Fruit fly (Drosophila melanogaster) whole organism, embryonic: Measurements from ENCODE around the gene Sfp35C.

ENCODE experiments used
- B-H1 ChIP-seq: fragments of 200-800 bp; sonication (Bioruptor generic); IDR thresholded peaks from 3 replicates; pipeline ENCODE4 v1.3.6; 2022; ENCODE audit warnings: missing biosample characterization, missing genetic modification characterization
- CG10431 ChIP-seq: fragments of 200-800 bp; sonication (Bioruptor generic); optimal IDR thresholded peaks from 3 replicates; lab custom pipeline; 2018; ENCODE audit warnings: missing biosample characterization, mild to moderate bottlenecking, missing genetic modification characterization
- CG12219 ChIP-seq: fragments of 200-800 bp; sonication (Bioruptor generic); optimal IDR thresholded peaks from 3 replicates; lab custom pipeline; 2018; ENCODE audit warnings: missing biosample characterization, mild to moderate bottlenecking, missing genetic modification characterization
- CG13123 ChIP-seq: fragments of 200-800 bp; sonication (Bioruptor generic); optimal IDR thresholded peaks from 2 replicates; lab custom pipeline; 2016; ENCODE audit warnings: missing biosample characterization, missing genetic modification characterization
- CG14441 ChIP-seq: fragments of 200-800 bp; sonication (Bioruptor generic); IDR thresholded peaks from 2 replicates; pipeline ENCODE4 v1.3.6; 2022; ENCODE audit warnings: missing biosample characterization, missing genetic modification characterization
- CG15011 ChIP-seq: fragments of 200-800 bp; sonication (Bioruptor generic); optimal IDR thresholded peaks from 3 replicates; lab custom pipeline; 2018; ENCODE audit warnings: missing biosample characterization, mild to moderate bottlenecking, missing genetic modification characterization
- CG16815 ChIP-seq: fragments of 200-800 bp; sonication (Bioruptor generic); optimal IDR thresholded peaks from 3 replicates; lab custom pipeline; 2017; ENCODE audit warnings: missing biosample characterization, mild to moderate bottlenecking, missing genetic modification characterization
- CG17568 ChIP-seq: fragments of 200-800 bp; sonication (Bioruptor generic); optimal IDR thresholded peaks from 2 replicates; lab custom pipeline; 2018; ENCODE audit warnings: missing biosample characterization, mild to moderate bottlenecking, missing genetic modification characterization, moderate library complexity
- CG18011 ChIP-seq: fragments of 200-800 bp; sonication (Bioruptor generic); optimal IDR thresholded peaks from 2 replicates; lab custom pipeline; 2017; ENCODE audit warnings: missing biosample characterization, missing genetic modification characterization, mild to moderate bottlenecking, moderate library complexity, missing genotype
- CG2678 ChIP-seq: fragments of 200-800 bp; sonication (Bioruptor generic); optimal IDR thresholded peaks from 3 replicates; lab custom pipeline; 2019; ENCODE audit warnings: missing biosample characterization, mild to moderate bottlenecking, missing genetic modification characterization, moderate library complexity
- CG31388 ChIP-seq: fragments of 200-800 bp; sonication (Bioruptor generic); optimal IDR thresholded peaks from 2 replicates; lab custom pipeline; 2016; ENCODE audit warnings: missing biosample characterization, missing genetic modification characterization
- CG6765 ChIP-seq: fragments of 200-800 bp; sonication (Bioruptor generic); optimal IDR thresholded peaks from 3 replicates; lab custom pipeline; 2017; ENCODE audit warnings: missing biosample characterization, mild to moderate bottlenecking, missing genetic modification characterization
- CG6813 ChIP-seq: fragments of 200-800 bp; sonication (Bioruptor generic); optimal IDR thresholded peaks from 2 replicates; lab custom pipeline; 2017; ENCODE audit warnings: missing biosample characterization, missing genetic modification characterization, mild to moderate bottlenecking, moderate library complexity, missing genetic modification reagents
- CG7963 ChIP-seq: fragments of 200-800 bp; sonication (Bioruptor generic); IDR thresholded peaks from 3 replicates; pipeline ENCODE4 v1.3.6; 2022; ENCODE audit warnings: missing biosample characterization, missing genetic modification characterization; ENCODE audit not compliant: partially characterized antibody
- CrebB ChIP-seq: fragments of 200-800 bp; sonication (Bioruptor generic); optimal IDR thresholded peaks from 3 replicates; lab custom pipeline; 2018; ENCODE audit warnings: missing biosample characterization, mild to moderate bottlenecking, missing genetic modification characterization
- D19A ChIP-seq: fragments of 200-800 bp; optimal IDR thresholded peaks from 3 replicates; lab custom pipeline; 2019; ENCODE audit warnings: missing biosample characterization, mild to moderate bottlenecking, missing genetic modification characterization, moderate library complexity
- Deaf1 ChIP-seq: fragments of 200-800 bp; optimal IDR thresholded peaks from 3 replicates; lab custom pipeline; 2019; ENCODE audit warnings: missing biosample characterization, mild to moderate bottlenecking, missing genetic modification characterization, moderate library complexity
- E2f2 ChIP-seq: fragments of 200-800 bp; sonication (Bioruptor generic); IDR thresholded peaks from 2 replicates; pipeline ENCODE4 v1.3.6; 2022; ENCODE audit warnings: missing biosample characterization, missing genetic modification characterization
- Elba2 ChIP-seq: fragments of 200-800 bp; sonication (Bioruptor generic); optimal IDR thresholded peaks from 3 replicates; lab custom pipeline; 2016; ENCODE audit warnings: missing biosample characterization, missing genetic modification characterization
- Hr3 ChIP-seq: fragments of 200-800 bp; sonication (Bioruptor generic); optimal IDR thresholded peaks from 3 replicates; lab custom pipeline; 2016; ENCODE audit warnings: missing biosample characterization, missing genetic modification characterization
- Kr ChIP-seq: fragments of 200-800 bp; sonication (Bioruptor generic); optimal IDR thresholded peaks from 2 replicates; lab custom pipeline; 2017; ENCODE audit warnings: missing biosample characterization, mild to moderate bottlenecking, missing genetic modification characterization
- Lpt ChIP-seq: fragments of >200 bp; optimal IDR thresholded peaks from 2 replicates; lab custom pipeline; 2018; ENCODE audit warnings: missing biosample characterization, missing genetic modification characterization
- Pdp1 ChIP-seq, 2 experiments: fragments of 200-800 bp; sonication (Bioruptor generic); optimal IDR thresholded peaks; 3 replicates each; lab custom pipeline; 2016; ENCODE audit warnings: missing biosample characterization in 2 of 2, missing genetic modification characterization in 2 of 2, mild to moderate bottlenecking in 1 of 2, moderate library complexity in 1 of 2
- Ravus ChIP-seq: fragments of 200-800 bp; sonication (Bioruptor generic); IDR thresholded peaks from 2 replicates; pipeline ENCODE4 v1.3.6; 2022; ENCODE audit warnings: missing biosample characterization, missing genetic modification characterization
- Sox100B ChIP-seq: fragments of 200-800 bp; sonication (Bioruptor generic); optimal IDR thresholded peaks from 3 replicates; lab custom pipeline; 2018; ENCODE audit warnings: missing biosample characterization, mild to moderate bottlenecking, missing genetic modification characterization
- Trl ChIP-seq, 3 experiments: fragments of >200 bp in 2 of 3; fragments of 200-800 bp in 1 of 3; sonication (Bioruptor generic) in 1 of 3; optimal IDR thresholded peaks; 2 replicates in 1 of 3; 3 replicates in 2 of 3; lab custom pipeline; 2016 to 2017; ENCODE audit warnings: missing biosample characterization in 1 of 3, missing genetic modification characterization in 1 of 3
- YL-1 ChIP-seq: fragments of 200-800 bp; sonication (Bioruptor generic); optimal IDR thresholded peaks from 3 replicates; lab custom pipeline; 2017; ENCODE audit warnings: missing biosample characterization, mild to moderate bottlenecking, missing genetic modification characterization
- cad ChIP-seq: fragments of >200 bp; optimal IDR thresholded peaks from 2 replicates; lab custom pipeline; 2017; ENCODE audit warnings: missing biosample characterization, missing genetic modification characterization
- caup ChIP-seq: fragments of 200-800 bp; sonication (Bioruptor generic); optimal IDR thresholded peaks from 3 replicates; lab custom pipeline; 2017; ENCODE audit warnings: missing biosample characterization, mild to moderate bottlenecking, missing genetic modification characterization, moderate library complexity; ENCODE audit not compliant: severe bottlenecking
- dimm ChIP-seq: fragments of 200-800 bp; sonication (Bioruptor generic); IDR thresholded peaks from 2 replicates; pipeline ENCODE4 v1.3.6; 2022; ENCODE audit warnings: missing biosample characterization, missing genetic modification characterization
- ems ChIP-seq: fragments of 200-800 bp; sonication (Bioruptor generic); optimal IDR thresholded peaks from 3 replicates; lab custom pipeline; 2016; ENCODE audit warnings: missing biosample characterization, missing genetic modification characterization
- fu2 ChIP-seq: fragments of 200-800 bp; sonication (Bioruptor generic); optimal IDR thresholded peaks from 2 replicates; lab custom pipeline; 2016; ENCODE audit warnings: missing biosample characterization, missing genetic modification characterization
- hkb ChIP-seq, 2 experiments: fragments of 200-800 bp in 1 of 2; fragments of >200 bp in 1 of 2; sonication (Bioruptor generic) in 1 of 2; IDR thresholded peaks in 1 of 2; optimal IDR thresholded peaks in 1 of 2; 2 replicates each; pipeline versions ENCODE4 v1.3.6 to Lab custom; 2017 to 2022; ENCODE audit warnings: missing biosample characterization in 1 of 2, missing genetic modification characterization in 1 of 2
- klu ChIP-seq: fragments of 200-800 bp; sonication (Bioruptor generic); IDR thresholded peaks from 2 replicates; pipeline ENCODE4 v1.3.6; 2022; ENCODE audit warnings: missing biosample characterization, missing genetic modification characterization
- lola ChIP-seq, 3 experiments: fragments of >200 bp in 2 of 3; fragments of 200-800 bp in 1 of 3; sonication (Bioruptor generic) in 1 of 3; optimal IDR thresholded peaks; 2 replicates each; lab custom pipeline; 2017 to 2019; ENCODE audit warnings: missing biosample characterization in 3 of 3, missing genetic modification characterization in 3 of 3, mild to moderate bottlenecking in 1 of 3, moderate library complexity in 1 of 3
- mld ChIP-seq: fragments of 200-800 bp; sonication (Bioruptor generic); IDR thresholded peaks from 3 replicates; pipeline ENCODE4 v1.3.6; 2022; ENCODE audit warnings: missing biosample characterization, missing genetic modification characterization; ENCODE audit not compliant: partially characterized antibody
- otp ChIP-seq: fragments of 200-800 bp; sonication (Bioruptor generic); IDR thresholded peaks from 3 replicates; pipeline ENCODE4, ENCODE4 v1.3.6; 2022; ENCODE audit warnings: missing biosample characterization, missing genetic modification characterization
- peb ChIP-seq: fragments of 200-800 bp; sonication (Bioruptor generic); IDR thresholded peaks from 2 replicates; pipeline ENCODE4 v1.3.6; 2022; ENCODE audit warnings: missing biosample characterization, missing genetic modification characterization
- pita ChIP-seq: fragments of 200-800 bp; sonication (Bioruptor generic); optimal IDR thresholded peaks from 2 replicates; lab custom pipeline; 2017; ENCODE audit warnings: missing biosample characterization, mild to moderate bottlenecking, missing genetic modification characterization
- shn ChIP-seq: fragments of 200-800 bp; sonication (Bioruptor generic); optimal IDR thresholded peaks from 3 replicates; lab custom pipeline; 2016; ENCODE audit warnings: missing biosample characterization, missing genetic modification characterization
- sim ChIP-seq: fragments of 200-800 bp; sonication (Bioruptor generic); IDR thresholded peaks from 2 replicates; pipeline ENCODE4 v1.3.6; 2022; ENCODE audit warnings: missing biosample characterization, missing genetic modification characterization
- sna ChIP-seq: fragments of 200-800 bp; sonication (Bioruptor generic); IDR thresholded peaks from 2 replicates; pipeline ENCODE4 v1.3.6; 2022; ENCODE audit warnings: missing biosample characterization, missing genetic modification characterization; ENCODE audit not compliant: partially characterized antibody
- so ChIP-seq: fragments of 200-800 bp; sonication (Bioruptor generic); IDR thresholded peaks from 3 replicates; pipeline ENCODE4 v1.3.6; 2022; ENCODE audit warnings: missing biosample characterization, missing genetic modification characterization
- sqz ChIP-seq: fragments of 200-800 bp; sonication (Bioruptor generic); optimal IDR thresholded peaks from 3 replicates; lab custom pipeline; 2018; ENCODE audit warnings: missing biosample characterization, mild to moderate bottlenecking, missing genetic modification characterization
- tap ChIP-seq: fragments of 200-800 bp; optimal IDR thresholded peaks from 3 replicates; lab custom pipeline; 2019; ENCODE audit warnings: missing biosample characterization, mild to moderate bottlenecking, missing genetic modification characterization, moderate library complexity
- usp ChIP-seq: fragments of >200 bp; optimal IDR thresholded peaks from 2 replicates; lab custom pipeline; 2017; ENCODE audit warnings: missing biosample characterization, missing genetic modification characterization
- vfl ChIP-seq: fragments of 200-800 bp; sonication (Bioruptor generic); optimal IDR thresholded peaks from 2 replicates; lab custom pipeline; 2016; ENCODE audit warnings: missing biosample characterization, missing genetic modification characterization
- wor ChIP-seq: fragments of 200-800 bp; sonication (Bioruptor generic); IDR thresholded peaks from 2 replicates; pipeline ENCODE4 v1.3.6; 2022; ENCODE audit warnings: missing biosample characterization, missing genetic modification characterization

Gene Sfp35C

dm6 chr2L:15248163-15249005, 46.5 kb upstream of the Sfp35C start, which contains the start of gene dao:
Gene dao (plus strand): TSS chr2L:15248879.
- no peak for TF ChIP-seq sqz (GFP tag; lab: Kevin White, UChicago)
- TF ChIP-seq fu2: peak; percentile 18
- TF ChIP-seq CG2678: peak; percentile 59
- peak; percentile 1 for TF ChIP-seq caup (GFP tag; lab: Kevin White, UChicago)
- peak; percentile 27 for TF ChIP-seq ems
- no peak for TF ChIP-seq cad (GFP tag; lab: Kevin White, UChicago)
- no peak for TF ChIP-seq dimm (GFP tag; lab: Robert Waterston, UW)
- TF ChIP-seq Kr: no peak
- TF ChIP-seq D19A: no peak
- peak; percentile 68; the same call in 1 of the 2 replicates for TF ChIP-seq sna (GFP tag; lab: Robert Waterston, UW)
- no peak for TF ChIP-seq so (GFP tag; lab: Robert Waterston, UW)
- TF ChIP-seq CG15011: no peak
- TF ChIP-seq CG16815 (GFP tag; lab: Kevin White, UChicago): no peak
- TF ChIP-seq Sox100B (GFP tag; lab: Kevin White, UChicago): peak; percentile 3
- peak; percentile 56; the same call in 1 of the 2 replicates for TF ChIP-seq CG14441 (GFP tag; lab: Robert Waterston, UW)
- TF ChIP-seq wor (GFP tag; lab: Robert Waterston, UW): no peak
- TF ChIP-seq CG13123: peak; percentile 18
- TF ChIP-seq CG7963: peak; percentile 6; the same call in 1 of the 3 replicates
- TF ChIP-seq Lpt (GFP tag; lab: Kevin White, UChicago): no peak
- TF ChIP-seq CG6813 (GFP tag; lab: Kevin White, UChicago): no peak
- no peak for TF ChIP-seq YL-1 (GFP tag; lab: Kevin White, UChicago)
- TF ChIP-seq Pdp1 (GFP tag; optimal IDR thresholded peaks at IDR 0.05; lab: Kevin White, UChicago): peak; percentile 44 to 45
- TF ChIP-seq E2f2: peak; percentile 90
- TF ChIP-seq CrebB (tag; lab: Kevin White, UChicago): no peak
- TF ChIP-seq Ravus (GFP tag; lab: Robert Waterston, UW): no peak
- no peak for TF ChIP-seq usp (GFP tag; lab: Kevin White, UChicago)
- TF ChIP-seq klu (GFP tag; lab: Robert Waterston, UW): 0 out of 2 replicates have a peak, but pooled peaks have one; percentile 40
- peak; percentile 27 for TF ChIP-seq CG31388 (GFP tag; lab: Kevin White, UChicago)
- TF ChIP-seq otp: no peak
- no peak for TF ChIP-seq CG10431 (GFP tag; lab: Kevin White, UChicago)
- no peak for TF ChIP-seq CG17568 (GFP tag; lab: Kevin White, UChicago)
- TF ChIP-seq CG18011 (GFP tag; lab: Kevin White, UChicago): no peak
- no peak for TF ChIP-seq Trl (optimal IDR thresholded peaks at IDR 0.05; lab: Kevin White, UChicago)
- no peak for TF ChIP-seq Trl (GFP tag; optimal IDR thresholded peaks at IDR 0.05; lab: Kevin White, UChicago)
- TF ChIP-seq sim: no peak
- TF ChIP-seq shn (GFP tag; lab: Kevin White, UChicago): peak; percentile 36
- peak; percentile 68 for TF ChIP-seq Hr3 (GFP tag; lab: Kevin White, UChicago)
- TF ChIP-seq peb (GFP tag; lab: Robert Waterston, UW): no peak
- peak in 1 of 3 experiments; percentile 52 for TF ChIP-seq lola (GFP tag; optimal IDR thresholded peaks at IDR 0.05; lab: Kevin White, UChicago)
- TF ChIP-seq hkb (optimal IDR thresholded peaks at IDR 0.05; lab: Kevin White, UChicago): no peak
- TF ChIP-seq hkb (GFP tag; IDR thresholded peaks at IDR 0.05; lab: Robert Waterston, UW): no peak
- no peak for TF ChIP-seq CG6765
- TF ChIP-seq B-H1 (GFP tag; lab: Robert Waterston, UW): no peak
- TF ChIP-seq vfl (GFP tag; lab: Kevin White, UChicago): no peak
- TF ChIP-seq mld (GFP tag; lab: Robert Waterston, UW): peak; percentile 62; the same call in 1 of the 3 replicates
- TF ChIP-seq Elba2: no peak
- TF ChIP-seq CG12219 (GFP tag; lab: Kevin White, UChicago): no peak
- no peak for TF ChIP-seq pita
- TF ChIP-seq Deaf1 (tag; lab: Kevin White, UChicago): peak; percentile 22
- TF ChIP-seq tap (tag; lab: Kevin White, UChicago): no peak
